Fruit fly (Drosophila melanogaster) whole organism, embryonic: ENCODE results near the gene CG5104.

Source experiments
- ATbp ChIP-seq: fragments of 200-800 bp; sonication (Bioruptor generic); optimal IDR thresholded peaks from 2 replicates; lab custom pipeline; 2017; ENCODE audit warnings: missing biosample characterization, mild to moderate bottlenecking, missing genetic modification characterization, missing genetic modification reagents
- CG11696 ChIP-seq: fragments of 200-800 bp; sonication (Bioruptor generic); IDR thresholded peaks from 2 replicates; pipeline ENCODE4 v1.3.6; 2022; ENCODE audit warnings: missing biosample characterization, missing genetic modification characterization
- CG13624 ChIP-seq: fragments of 200-800 bp; sonication (Bioruptor generic); optimal IDR thresholded peaks from 2 replicates; lab custom pipeline; 2016; ENCODE audit warnings: missing biosample characterization, missing genetic modification characterization
- CG8388 ChIP-seq: fragments of 200-800 bp; sonication (Bioruptor generic); optimal IDR thresholded peaks from 2 replicates; lab custom pipeline; 2019; ENCODE audit warnings: missing biosample characterization, mild to moderate bottlenecking, missing genetic modification characterization, moderate library complexity
- CG8478 ChIP-seq: fragments of >200 bp; optimal IDR thresholded peaks from 2 replicates; lab custom pipeline; 2018
- D19A ChIP-seq: fragments of 200-800 bp; optimal IDR thresholded peaks from 3 replicates; lab custom pipeline; 2019; ENCODE audit warnings: missing biosample characterization, mild to moderate bottlenecking, missing genetic modification characterization, moderate library complexity
- Dp ChIP-seq: fragments of 200-800 bp; sonication (Bioruptor generic); optimal IDR thresholded peaks from 2 replicates; lab custom pipeline; 2018; ENCODE audit warnings: missing biosample characterization, mild to moderate bottlenecking, missing genetic modification characterization, moderate library complexity
- Oaz ChIP-seq: fragments of 200-800 bp; sonication (Bioruptor generic); IDR thresholded peaks from 2 replicates; pipeline ENCODE4 v1.3.6; 2022; ENCODE audit warnings: missing biosample characterization, missing genetic modification characterization
- Scr ChIP-seq: fragments of 200-800 bp; sonication (Bioruptor generic); IDR thresholded peaks from 2 replicates; pipeline ENCODE4 v1.3.6; 2022; ENCODE audit warnings: missing biosample characterization, missing genetic modification characterization; ENCODE audit not compliant: partially characterized antibody
- Tbp ChIP-seq: fragments of >200 bp; optimal IDR thresholded peaks from 2 replicates; lab custom pipeline; 2018; ENCODE audit warnings: missing biosample characterization, missing genetic modification characterization
- bcd ChIP-seq: fragments of 200-800 bp; sonication (Bioruptor generic); optimal IDR thresholded peaks from 2 replicates; lab custom pipeline; 2017; ENCODE audit warnings: missing biosample characterization, mild to moderate bottlenecking, missing genetic modification characterization

dm6 chr3L:20562649-20563048 lies 41.8 kb downstream of the CG5104 start:
- no peak for TF ChIP-seq Dp (GFP tag; lab: Kevin White, UChicago)
- no peak for TF ChIP-seq CG13624
- no peak for TF ChIP-seq Tbp (GFP tag; lab: Kevin White, UChicago)
- TF ChIP-seq D19A (tag; lab: Kevin White, UChicago): no peak
- no peak for TF ChIP-seq CG11696 (GFP tag; lab: Robert Waterston, UW)
- TF ChIP-seq CG8388 (GFP tag; lab: Kevin White, UChicago): no peak
- no peak for TF ChIP-seq CG8478
- TF ChIP-seq Oaz (GFP tag; lab: Robert Waterston, UW): no peak
- no peak for TF ChIP-seq bcd
- no peak for TF ChIP-seq Scr (GFP tag; lab: Robert Waterston, UW)
- TF ChIP-seq ATbp (GFP tag; lab: Kevin White, UChicago): no peak
